Worm (Caenorhabditis elegans) whole organism, midembryonic: ENCODE measurements around the gene ZK84.1.

Experiments
- T22C8.4 ChIP-seq: fragments of 200-800 bp; sonication (Bioruptor generic); IDR thresholded peaks from 2 replicates; pipeline ENCODE4 v1.3.6; 2022; ENCODE audit warnings: missing genetic modification characterization, missing compliant biosample characterization
- cog-1 ChIP-seq: sonication (generic microtip); optimal IDR thresholded peaks from 2 replicates; lab custom pipeline; 2016; ENCODE audit warnings: missing genetic modification characterization, missing compliant biosample characterization
- flt-1 ChIP-seq: fragments of 200-800 bp; sonication (Bioruptor generic); IDR thresholded peaks from 2 replicates; pipeline ENCODE4 v1.3.6; 2022; ENCODE audit warnings: missing genetic modification characterization, missing compliant biosample characterization
- klf-2 ChIP-seq: fragments of 200-800 bp; sonication (Bioruptor generic); conservative IDR thresholded peaks from 2 replicates; pipeline ENCODE4 v1.3.6; 2022; ENCODE audit warnings: missing genetic modification reagents, missing genetic modification characterization, missing compliant biosample characterization
- med-1 ChIP-seq: sonication (generic microtip); optimal IDR thresholded peaks from 2 replicates; lab custom pipeline; 2017; ENCODE audit warnings: missing genetic modification characterization, mild to moderate bottlenecking, missing compliant biosample characterization, antibody characterized with exemption, missing genetic modification reagents; ENCODE audit not compliant: insufficient read depth
- ref-1 ChIP-seq: fragments of 200-800 bp; sonication (Bioruptor generic); conservative IDR thresholded peaks from 2 replicates; pipeline ENCODE4 v1.3.6; 2022; ENCODE audit warnings: missing genetic modification reagents, missing genetic modification characterization, missing compliant biosample characterization
- ztf-23 ChIP-seq: fragments of 200-800 bp; sonication (Bioruptor generic); IDR thresholded peaks from 2 replicates; pipeline ENCODE4 v1.3.6; 2022; ENCODE audit warnings: missing genetic modification reagents, missing genetic modification characterization, missing compliant biosample characterization
- ztf-29 ChIP-seq: fragments of 200-800 bp; sonication (Bioruptor generic); IDR thresholded peaks from 2 replicates; pipeline ENCODE4 v1.3.6; 2022; ENCODE audit warnings: missing genetic modification reagents, missing genetic modification characterization, missing compliant biosample characterization

- no peak for TF ChIP-seq flt-1 (GFP tag; lab: Robert Waterston, UW)
- TF ChIP-seq ztf-23 (GFP tag; lab: Robert Waterston, UW): no peak
- TF ChIP-seq klf-2 (GFP tag; lab: Robert Waterston, UW): no peak
- no peak for TF ChIP-seq ref-1 (GFP tag; lab: Robert Waterston, UW)
- no peak for TF ChIP-seq cog-1 (tag; lab: Kevin White, UChicago)
- TF ChIP-seq med-1 (GFP tag; lab: Kevin White, UChicago): no peak
- TF ChIP-seq T22C8.4 (GFP tag; lab: Robert Waterston, UW): no peak
- no peak for TF ChIP-seq ztf-29 (GFP tag; lab: Robert Waterston, UW)
These were observed 24.4 kb upstream of the ZK84.1 start, which contains the start of gene ins-4 for ce11 chrII:5996066-5996465.
